Worm (Caenorhabditis elegans) whole organism, dauer: ENCODE data around the gene pcyt-1.

Experiments used
- unc-62 ChIP-seq: sonication (generic microtip); optimal IDR thresholded peaks from 2 replicates; lab custom pipeline; 2017; ENCODE audit warnings: missing biosample characterization, missing genetic modification reagents, missing genetic modification characterization

Gene pcyt-1

ce11 chrX:7561972-7562371, 10.2 kb upstream of the pcyt-1 start:
- no peak for TF ChIP-seq unc-62 (GFP tag; lab: Kevin White, UChicago)

ce11 chrX:7562625-7563024, 9.5 kb upstream of the pcyt-1 start, which contains the start of gene sto-1:
Gene sto-1, plus strand, starts transcription at chrX:7562824.
- no peak for TF ChIP-seq unc-62 (GFP tag; lab: Kevin White, UChicago)

ce11 chrX:7563425-7563824, 8.7 kb upstream of the pcyt-1 start:
- TF ChIP-seq unc-62 (GFP tag; lab: Kevin White, UChicago), result no peak

ce11 chrX:7565005-7565404, 7.2 kb upstream of the pcyt-1 start, which contains the start of gene vps-52:
Gene vps-52, plus strand, starts transcription at chrX:7565323.
- no peak for TF ChIP-seq unc-62 (GFP tag; lab: Kevin White, UChicago)

- TF ChIP-seq unc-62 (GFP tag; lab: Kevin White, UChicago), result no peak
These were observed 3.4 kb upstream of the pcyt-1 start for ce11 chrX:7568684-7569289.

ce11 chrX:7569685-7570518, 2.3 kb upstream of the pcyt-1 start, which contains the start of gene apy-1:
Gene apy-1, minus strand, starts transcription at chrX:7569722.
- TF ChIP-seq unc-62 (GFP tag; lab: Kevin White, UChicago), result no peak

ce11 chrX:7573172-7573571, 1.0 kb downstream of the pcyt-1 start:
- no peak for TF ChIP-seq unc-62 (GFP tag; lab: Kevin White, UChicago)

ce11 chrX:7573572-7573628, 1.2 kb downstream of the pcyt-1 start, which contains the start of the genes unc-98 and F08C6.18:
Gene unc-98, minus strand, starts transcription at chrX:7573619.
Gene F08C6.18, minus strand, starts transcription at chrX:7573628.
- TF ChIP-seq unc-62 (GFP tag; lab: Kevin White, UChicago), result no peak

ce11 chrX:7573629-7574028, 1.5 kb downstream of the pcyt-1 start:
- no peak for TF ChIP-seq unc-62 (GFP tag; lab: Kevin White, UChicago)

- TF ChIP-seq unc-62 (GFP tag; lab: Kevin White, UChicago), result no peak
These were observed 3.8 kb downstream of the pcyt-1 start for ce11 chrX:7575939-7576338.

- TF ChIP-seq unc-62 (GFP tag; lab: Kevin White, UChicago), result no peak
These were observed 5.5 kb downstream of the pcyt-1 start for ce11 chrX:7577458-7578158.

ce11 chrX:7578308-7578707, 6.2 kb downstream of the pcyt-1 start:
- no peak for TF ChIP-seq unc-62 (GFP tag; lab: Kevin White, UChicago)

ce11 chrX:7582223-7582622, 10.1 kb downstream of the pcyt-1 start:
- TF ChIP-seq unc-62 (GFP tag; lab: Kevin White, UChicago), result no peak

ce11 chrX:7583930-7584329, 11.8 kb downstream of the pcyt-1 start:
- TF ChIP-seq unc-62 (GFP tag; lab: Kevin White, UChicago), result no peak

ce11 chrX:7585610-7586259, 13.6 kb downstream of the pcyt-1 start, which contains the start of gene adt-2:
Gene adt-2, plus strand, starts transcription at chrX:7586209.
- TF ChIP-seq unc-62 (GFP tag; lab: Kevin White, UChicago), result no peak

ce11 chrX:7586588-7586987, 14.4 kb downstream of the pcyt-1 start:
- TF ChIP-seq unc-62 (GFP tag; lab: Kevin White, UChicago), result no peak
